Worm (Caenorhabditis elegans) whole organism, L3 larva: ENCODE results near the gene col-108.

Source experiments
- R02D3.7 ChIP-seq: fragments of 150-350 bp; optimal IDR thresholded peaks from 2 replicates; lab custom pipeline; 2014; ENCODE audit warnings: missing biosample characterization, missing genetic modification characterization
- ZK546.5 ChIP-seq: sonication (generic microtip); optimal IDR thresholded peaks from 2 replicates; lab custom pipeline; 2017; ENCODE audit warnings: missing biosample characterization, missing genetic modification characterization
- ama-1 ChIP-seq: fragments of 150-350 bp; optimal IDR thresholded peaks from 2 replicates; lab custom pipeline; 2018
- ceh-16 ChIP-seq: sonication (generic microtip); optimal IDR thresholded peaks from 2 replicates; lab custom pipeline; 2017; ENCODE audit warnings: missing biosample characterization, missing genetic modification characterization
- ceh-82 ChIP-seq: fragments of 150-350 bp; optimal IDR thresholded peaks from 2 replicates; lab custom pipeline; 2014; ENCODE audit warnings: missing biosample characterization, missing genetic modification characterization
- ceh-9 ChIP-seq: sonication (generic microtip); optimal IDR thresholded peaks from 2 replicates; lab custom pipeline; 2018; ENCODE audit warnings: missing biosample characterization, missing genetic modification characterization
- egl-27 ChIP-seq: sonication (generic microtip); optimal IDR thresholded peaks from 4 replicates; lab custom pipeline; 2017; ENCODE audit warnings: missing biosample characterization, missing genetic modification reagents, missing genetic modification characterization
- elt-1 ChIP-seq: fragments of 150-350 bp; optimal IDR thresholded peaks from 2 replicates; lab custom pipeline; 2014; ENCODE audit warnings: missing biosample characterization, missing genetic modification characterization
- elt-2 ChIP-seq: sonication (generic microtip); optimal IDR thresholded peaks from 2 replicates; lab custom pipeline; 2016; ENCODE audit warnings: missing genetic modification reagents, mild to moderate bottlenecking, missing genetic modification characterization, missing compliant biosample characterization
- fkh-2 ChIP-seq: fragments of 150-350 bp; optimal IDR thresholded peaks from 2 replicates; lab custom pipeline; 2014; ENCODE audit warnings: missing biosample characterization, missing genetic modification reagents, missing genetic modification characterization
- fos-1 ChIP-seq: fragments of 150-350 bp; optimal IDR thresholded peaks from 2 replicates; lab custom pipeline; 2014; ENCODE audit warnings: missing biosample characterization, missing genetic modification characterization
- hmg-11 ChIP-seq: sonication (generic microtip); optimal IDR thresholded peaks from 2 replicates; lab custom pipeline; 2016; ENCODE audit warnings: missing genetic modification characterization, missing compliant biosample characterization
- jun-1 ChIP-seq: fragments of 150-350 bp; optimal IDR thresholded peaks from 2 replicates; lab custom pipeline; 2014; ENCODE audit warnings: missing biosample characterization, missing genetic modification reagents, missing genetic modification characterization
- lin-15B ChIP-seq: fragments of 150-350 bp; optimal IDR thresholded peaks from 2 replicates; lab custom pipeline; 2014; ENCODE audit warnings: missing biosample characterization, missing genetic modification characterization
- lin-39 ChIP-seq: fragments of 150-350 bp; optimal IDR thresholded peaks from 2 replicates; lab custom pipeline; 2018; ENCODE audit warnings: missing biosample characterization, missing genetic modification reagents, missing genetic modification characterization
- lsy-12 ChIP-seq: sonication (generic microtip); optimal IDR thresholded peaks from 2 replicates; lab custom pipeline; 2016; ENCODE audit warnings: mild to moderate bottlenecking, missing genetic modification characterization, missing compliant biosample characterization
- mdl-1 ChIP-seq: fragments of 150-350 bp; optimal IDR thresholded peaks from 2 replicates; lab custom pipeline; 2014; ENCODE audit warnings: missing biosample characterization, missing genetic modification characterization
- mml-1 ChIP-seq: fragments of 150-350 bp; sonication (generic microtip); optimal IDR thresholded peaks from 3 replicates; lab custom pipeline; 2014; ENCODE audit warnings: missing biosample characterization, missing genetic modification characterization
- nfya-1 ChIP-seq: sonication (generic microtip); optimal IDR thresholded peaks from 2 replicates; lab custom pipeline; 2017; ENCODE audit warnings: missing genetic modification characterization, mild to moderate bottlenecking, missing compliant biosample characterization, antibody characterized with exemption, moderate library complexity; ENCODE audit not compliant: insufficient read depth
- nhr-11 ChIP-seq: fragments of 150-350 bp; optimal IDR thresholded peaks from 2 replicates; lab custom pipeline; 2014; ENCODE audit warnings: missing biosample characterization, missing genetic modification characterization
- nhr-12 ChIP-seq: fragments of 150-350 bp; optimal IDR thresholded peaks from 2 replicates; lab custom pipeline; 2014; ENCODE audit warnings: missing biosample characterization, missing genetic modification characterization
- nhr-25 ChIP-seq: sonication (generic microtip); optimal IDR thresholded peaks from 2 replicates; lab custom pipeline; 2017; ENCODE audit warnings: missing biosample characterization, missing genetic modification characterization
- nhr-28 ChIP-seq: fragments of 150-350 bp; optimal IDR thresholded peaks from 2 replicates; lab custom pipeline; 2014; ENCODE audit warnings: missing biosample characterization, missing genetic modification characterization
- nhr-43 ChIP-seq: sonication (generic microtip); optimal IDR thresholded peaks from 2 replicates; lab custom pipeline; 2016; ENCODE audit warnings: mild to moderate bottlenecking, missing genetic modification characterization, missing compliant biosample characterization; ENCODE audit not compliant: poor library complexity, severe bottlenecking
- nhr-67 ChIP-seq: fragments of 150-350 bp; optimal IDR thresholded peaks from 2 replicates; lab custom pipeline; 2014; ENCODE audit warnings: missing biosample characterization, missing genetic modification characterization
- pha-4 ChIP-seq: fragments of 150-350 bp; optimal IDR thresholded peaks from 2 replicates; lab custom pipeline; 2014; ENCODE audit warnings: missing biosample characterization, missing genetic modification reagents, missing genetic modification characterization
- pqm-1 ChIP-seq: fragments of 150-350 bp; optimal IDR thresholded peaks from 2 replicates; lab custom pipeline; 2017; ENCODE audit warnings: missing biosample characterization, missing genetic modification characterization, inconsistent platforms
- sea-2 ChIP-seq: fragments of 150-350 bp; sonication (generic microtip); optimal IDR thresholded peaks from 4 replicates; lab custom pipeline; 2014; ENCODE audit warnings: missing biosample characterization, missing genetic modification reagents, missing genetic modification characterization
- skn-1 ChIP-seq: fragments of 150-350 bp; optimal IDR thresholded peaks from 2 replicates; lab custom pipeline; 2014; ENCODE audit warnings: missing biosample characterization, missing genetic modification characterization
- tbx-2 ChIP-seq: sonication (generic microtip); optimal IDR thresholded peaks from 2 replicates; lab custom pipeline; 2016; ENCODE audit warnings: mild to moderate bottlenecking, missing genetic modification characterization, missing compliant biosample characterization
- unc-39 ChIP-seq: sonication (generic microtip); optimal IDR thresholded peaks from 4 replicates; lab custom pipeline; 2017; ENCODE audit warnings: missing biosample characterization, missing genetic modification characterization
- unc-62 ChIP-seq: fragments of 150-350 bp; sonication (generic microtip); optimal IDR thresholded peaks from 4 replicates; lab custom pipeline; 2014; ENCODE audit warnings: missing biosample characterization, missing genetic modification reagents, missing genetic modification characterization
- ztf-4 ChIP-seq: fragments of 150-350 bp; optimal IDR thresholded peaks from 2 replicates; lab custom pipeline; 2014; ENCODE audit warnings: missing biosample characterization, missing genetic modification characterization

col-108 gene

DNA sequence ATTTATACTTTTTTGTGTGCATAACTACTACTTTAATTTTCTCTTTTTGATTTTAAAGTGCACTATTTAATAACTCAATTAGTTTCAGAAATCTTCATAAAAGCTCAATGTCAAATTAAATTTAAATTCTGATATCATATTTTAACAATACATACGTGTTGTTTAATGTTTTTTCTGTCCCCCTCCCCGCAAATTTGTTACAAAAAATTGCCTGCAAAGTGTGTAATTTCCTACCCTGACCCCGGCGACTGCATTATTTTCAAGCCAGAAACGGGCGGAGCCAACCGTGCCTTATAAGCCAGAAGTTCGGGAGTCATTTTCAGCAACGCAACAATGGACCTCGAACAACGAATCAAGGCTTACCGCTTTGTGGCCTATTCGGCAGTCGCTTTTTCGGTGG is at the start of gene col-108:
TSS of gene col-108 (plus strand) at position 301 of the 400 bp plus-strand sequence.
- TF ChIP-seq unc-62 (GFP tag; lab: Kevin White, UChicago) (no peak), unc-39 (tag; lab: Kevin White, UChicago) (no peak), pqm-1 (tag; lab: Kevin White, UChicago) (no peak), ceh-16 (tag; lab: Kevin White, UChicago) (no peak), lin-15B (tag; lab: Kevin White, UChicago) (no peak), nhr-12 (tag; lab: Kevin White, UChicago) (no peak), nfya-1 (tag; lab: Kevin White, UChicago) (no peak), fos-1 (no peak), nhr-11 (no peak), ZK546.5 (tag; lab: Kevin White, UChicago) (no peak)

- TF ChIP-seq nhr-28 (no peak), ama-1 (lab: Kevin White, UChicago) (no peak), hmg-11 (tag; lab: Kevin White, UChicago) (no peak), lin-15B (tag; lab: Kevin White, UChicago) (no peak), unc-62 (GFP tag; lab: Kevin White, UChicago) (no peak), fkh-2 (no peak), skn-1 (tag; lab: Kevin White, UChicago) (no peak), ceh-16 (tag; lab: Kevin White, UChicago) (no peak), sea-2 (no peak), mdl-1 (tag; lab: Kevin White, UChicago) (no peak), ztf-4 (tag; lab: Kevin White, UChicago) (no peak), ceh-9 (tag; lab: Kevin White, UChicago) (no peak), mml-1 (tag; lab: Kevin White, UChicago) (no peak), ZK546.5 (tag; lab: Kevin White, UChicago) (no peak), ceh-82 (no peak), pqm-1 (tag; lab: Kevin White, UChicago) (no peak)
- TF ChIP-seq, all 47 proteins: peak for 0
These were observed 47.9 kb upstream of the col-108 start, which contains the start of gene epic-2 for ce11 chrIV:1720474-1720873. TSS of gene epic-2 (plus strand) at chrIV:1720790.

ce11 chrIV:1721610-1722009 is 46.8 kb upstream of the col-108 start:
- no peak for TF ChIP-seq fkh-2
- TF ChIP-seq egl-27 = no peak

ce11 chrIV:1722953-1723352 is 45.4 kb upstream of the col-108 start:
- TF ChIP-seq ama-1 (lab: Kevin White, UChicago) (peak; percentile 4), nhr-25 (tag; lab: Kevin White, UChicago) (peak; percentile 25), nhr-43 (tag; lab: Kevin White, UChicago) (peak; percentile 23), lin-15B (tag; lab: Kevin White, UChicago) (no peak)

DNA sequence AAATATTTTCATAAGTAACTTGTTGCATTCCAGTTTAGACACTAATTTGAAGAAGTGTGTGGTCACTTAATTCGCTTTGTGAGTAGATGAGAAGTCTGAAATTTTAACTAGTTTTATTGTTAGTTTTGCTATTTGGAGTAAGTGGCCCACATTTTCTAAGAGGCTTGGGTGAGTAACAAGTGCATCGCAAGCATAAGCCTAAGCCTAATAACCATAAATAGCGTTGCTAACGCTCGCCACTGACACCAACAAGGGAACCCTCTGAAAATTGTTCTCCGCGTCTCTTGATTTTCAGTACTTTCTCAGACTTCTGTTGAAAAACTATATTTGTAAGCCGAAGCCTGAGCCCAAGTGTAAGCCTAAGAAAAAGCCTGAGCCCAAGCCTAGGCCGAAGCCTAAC is 44.1 kb upstream of the col-108 start, which contains the start of gene epic-3:
TSS of gene epic-3 (minus strand) at position 101 of the 400 bp plus-strand sequence.
- no peak for TF ChIP-seq pqm-1 (tag; lab: Kevin White, UChicago)

DNA sequence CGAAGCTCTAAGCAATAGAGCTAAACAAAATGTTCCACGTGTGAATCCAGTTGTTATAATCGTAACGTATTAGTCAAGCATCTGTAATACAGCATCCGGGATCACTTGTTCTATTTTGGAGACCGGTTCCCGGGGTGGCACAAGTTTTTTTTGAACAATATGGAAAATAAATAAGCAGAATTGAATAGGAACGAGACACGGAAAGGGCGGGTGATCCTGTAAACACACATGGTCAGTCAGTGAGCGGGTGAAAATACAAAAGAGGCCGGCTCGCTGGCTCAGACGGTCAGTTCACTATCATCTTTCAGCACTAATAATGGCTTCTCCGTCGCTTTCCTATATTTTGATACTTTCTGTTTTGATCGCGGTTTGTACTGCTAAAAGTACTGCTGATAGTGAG is 42.5 kb upstream of the col-108 start, which contains the start of gene K08D12.8:
TSS of gene K08D12.8 (plus strand) at position 301 of the 400 bp plus-strand sequence.
- no peak for TF ChIP-seq lin-15B (tag; lab: Kevin White, UChicago)
- no peak for TF ChIP-seq mml-1 (tag; lab: Kevin White, UChicago)
- TF ChIP-seq jun-1 (tag; lab: Kevin White, UChicago) = no peak
- no peak for TF ChIP-seq pha-4 (tag; lab: Kevin White, UChicago)
- TF ChIP-seq nhr-67 (tag; lab: Kevin White, UChicago) = no peak
- no peak for TF ChIP-seq pqm-1 (tag; lab: Kevin White, UChicago)
- no peak for TF ChIP-seq ZK546.5 (tag; lab: Kevin White, UChicago)
- TF ChIP-seq nhr-28 = no peak
- no peak for TF ChIP-seq mdl-1 (tag; lab: Kevin White, UChicago)
- TF ChIP-seq nhr-25 (tag; lab: Kevin White, UChicago) = no peak
- no peak for TF ChIP-seq R02D3.7 (tag; lab: Kevin White, UChicago)
- TF ChIP-seq tbx-2 = no peak
- TF ChIP-seq lin-39 (tag; lab: Kevin White, UChicago) = no peak
- no peak for TF ChIP-seq nhr-43 (tag; lab: Kevin White, UChicago)
- no peak for TF ChIP-seq elt-1 (tag; lab: Kevin White, UChicago)
- no peak for TF ChIP-seq lsy-12
- no peak for TF ChIP-seq elt-2
- TF ChIP-seq nhr-12 (tag; lab: Kevin White, UChicago) = no peak
- no peak for TF ChIP-seq hmg-11 (tag; lab: Kevin White, UChicago)
- no peak for TF ChIP-seq ztf-4 (tag; lab: Kevin White, UChicago)
